Worm (Caenorhabditis elegans) whole organism, early embryonic: Measurements from ENCODE around the gene nurf-1.

ENCODE experiments used
- B0310.2 ChIP-seq: sonication (generic microtip); optimal IDR thresholded peaks from 2 replicates; lab custom pipeline; 2016; ENCODE audit warnings: mild to moderate bottlenecking, missing genetic modification characterization, missing compliant biosample characterization
- F13C5.2 ChIP-seq: sonication (generic microtip); optimal IDR thresholded peaks from 2 replicates; lab custom pipeline; 2017; ENCODE audit warnings: mild to moderate bottlenecking, missing genetic modification characterization, inconsistent platforms, missing compliant biosample characterization
- aly-1 ChIP-seq: sonication (generic microtip); optimal IDR thresholded peaks from 2 replicates; lab custom pipeline; 2016; ENCODE audit warnings: missing genetic modification characterization, missing compliant biosample characterization
- ama-1 ChIP-seq: fragments of 150-350 bp; optimal IDR thresholded peaks from 2 replicates; lab custom pipeline; 2014
- ceh-13 ChIP-seq: fragments of 200-800 bp; sonication (Bioruptor generic); optimal IDR thresholded peaks from 2 replicates; lab custom pipeline; 2018; ENCODE audit warnings: mild to moderate bottlenecking, missing genetic modification characterization, missing compliant biosample characterization
- ceh-36 ChIP-seq: sonication (generic microtip); optimal IDR thresholded peaks from 2 replicates; lab custom pipeline; 2016; ENCODE audit warnings: missing genetic modification characterization, inconsistent platforms, missing compliant biosample characterization
- ets-7 ChIP-seq: sonication (generic microtip); optimal IDR thresholded peaks from 2 replicates; lab custom pipeline; 2016; ENCODE audit warnings: missing genotype, missing genetic modification characterization, missing compliant biosample characterization
- flt-1 ChIP-seq: fragments of 200-800 bp; sonication (Bioruptor generic); IDR thresholded peaks from 2 replicates; pipeline ENCODE4 v1.3.6; 2022; ENCODE audit warnings: missing genetic modification characterization, missing compliant biosample characterization
- hmbx-1 ChIP-seq: sonication (generic microtip); optimal IDR thresholded peaks from 2 replicates; lab custom pipeline; 2016; ENCODE audit warnings: mild to moderate bottlenecking, missing genetic modification characterization, missing compliant biosample characterization
- hmg-4 ChIP-seq: fragments of 200-800 bp; sonication (Bioruptor generic); optimal IDR thresholded peaks from 2 replicates; lab custom pipeline; 2018; ENCODE audit warnings: mild to moderate bottlenecking, missing genetic modification characterization, missing compliant biosample characterization
- hnd-1 ChIP-seq: sonication (generic microtip); optimal IDR thresholded peaks from 2 replicates; lab custom pipeline; 2016; ENCODE audit warnings: missing genetic modification characterization, missing compliant biosample characterization
- pes-1 ChIP-seq: fragments of 200-800 bp; sonication (Bioruptor generic); IDR thresholded peaks from 2 replicates; pipeline ENCODE4 v1.3.6; 2022; ENCODE audit warnings: missing genetic modification reagents, missing genetic modification characterization, missing compliant biosample characterization
- scrt-1 ChIP-seq: fragments of 200-800 bp; sonication (Bioruptor generic); IDR thresholded peaks from 2 replicates; pipeline ENCODE4 v1.3.6; 2022; ENCODE audit warnings: missing genetic modification characterization, missing compliant biosample characterization
- sea-1 ChIP-seq: fragments of 200-800 bp; sonication (Bioruptor generic); conservative IDR thresholded peaks from 2 replicates; pipeline ENCODE4 v1.3.6; 2022; ENCODE audit warnings: missing genetic modification characterization, missing compliant biosample characterization
- tbx-11 ChIP-seq: fragments of 200-800 bp; sonication (Bioruptor generic); IDR thresholded peaks from 2 replicates; pipeline ENCODE4 v1.3.6; 2022; ENCODE audit warnings: missing genetic modification characterization, missing compliant biosample characterization
- tbx-37 ChIP-seq: fragments of 200-800 bp; sonication (Bioruptor generic); conservative IDR thresholded peaks from 2 replicates; pipeline ENCODE4 v1.3.6; 2022; ENCODE audit warnings: missing genetic modification reagents, missing genetic modification characterization, missing compliant biosample characterization
- tra-4 ChIP-seq: sonication (generic microtip); optimal IDR thresholded peaks from 2 replicates; lab custom pipeline; 2017; ENCODE audit warnings: missing genetic modification characterization, missing compliant biosample characterization

The nurf-1 gene

DNA sequence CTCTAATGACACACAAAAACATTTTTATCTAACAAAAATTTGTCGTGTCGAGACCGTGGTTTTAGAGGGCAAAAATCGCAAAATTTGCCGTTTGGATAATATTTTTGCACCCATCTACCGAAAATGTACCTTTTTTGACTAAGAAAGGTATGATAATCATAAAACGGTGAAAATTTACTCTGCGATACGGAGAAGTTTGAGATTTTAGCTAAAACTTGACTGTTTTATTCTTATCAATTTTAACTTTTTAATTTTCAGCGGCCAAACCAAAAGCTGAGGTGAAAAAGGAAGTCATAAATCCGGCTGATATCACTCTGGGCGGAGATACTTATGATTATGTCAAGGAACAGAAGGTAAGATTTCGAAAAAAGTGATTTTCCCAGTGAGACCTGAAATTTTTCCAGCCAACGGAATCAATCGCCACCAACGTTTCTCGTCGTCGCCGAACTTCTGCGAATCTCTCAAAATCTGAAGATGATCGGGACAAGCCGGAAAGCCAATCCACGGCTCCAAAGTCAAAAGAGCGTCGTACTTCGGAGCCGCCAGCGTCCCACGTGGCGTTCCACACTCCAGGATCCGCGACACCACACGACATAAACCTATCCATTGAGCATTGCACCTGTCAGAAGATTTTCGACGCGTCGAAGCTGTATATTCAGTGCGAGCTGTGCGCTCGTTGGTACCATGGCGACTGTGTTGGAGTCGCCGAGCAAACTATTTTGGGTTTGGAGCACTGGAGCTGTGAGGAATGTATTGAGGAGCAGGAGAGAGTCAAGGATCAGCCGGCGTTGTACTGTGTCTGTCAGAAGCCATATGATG is 15.8 kb downstream of the nurf-1 start:
- TF ChIP-seq scrt-1 (GFP tag; lab: Robert Waterston, UW) (no peak), sea-1 (GFP tag; lab: Robert Waterston, UW) (peak; percentile 36; the same call in 1 of the 2 replicates), ama-1 (lab: Kevin White, UChicago) (peak; percentile 83)

DNA sequence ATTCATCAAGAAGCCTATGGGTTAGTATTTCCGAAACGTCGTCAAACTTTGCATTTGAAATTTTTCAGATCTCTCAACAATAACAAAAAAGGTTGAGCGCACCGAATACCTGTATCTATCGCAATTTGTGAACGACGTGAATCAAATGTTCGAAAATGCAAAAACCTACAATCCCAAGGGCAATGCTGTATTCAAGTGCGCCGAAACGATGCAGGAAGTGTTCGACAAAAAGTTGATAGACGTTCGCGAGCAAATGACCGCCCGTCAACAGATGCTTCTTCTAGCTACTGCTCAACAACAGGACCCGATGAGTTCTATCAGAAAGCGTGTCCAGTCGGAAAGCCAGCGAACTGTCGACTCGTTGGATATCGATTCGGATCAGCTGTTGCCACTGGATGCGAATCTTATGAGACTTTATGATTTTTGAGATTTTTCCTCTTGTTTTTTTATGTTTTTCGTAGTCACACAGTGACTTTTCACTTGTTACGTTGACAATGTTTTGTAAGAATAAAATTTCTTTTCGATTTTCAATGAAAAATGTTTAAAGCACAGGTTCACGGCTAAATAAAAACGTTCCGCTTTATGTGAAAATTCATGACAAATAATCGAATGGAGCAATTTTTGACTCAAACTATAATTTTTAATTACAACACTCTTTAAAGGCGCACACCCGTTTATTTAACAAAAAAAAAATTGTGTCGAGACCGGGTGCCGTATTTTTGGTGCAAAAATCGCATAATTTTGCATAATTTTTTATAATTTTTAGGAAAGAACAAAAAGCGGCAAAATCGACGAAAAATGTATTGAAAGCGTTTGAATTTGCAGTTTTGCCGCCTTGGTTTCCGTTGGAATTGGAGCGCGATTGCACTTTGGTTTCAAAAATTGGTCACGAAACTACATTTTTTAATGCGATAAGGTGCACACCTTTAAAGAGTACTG is 17.1 kb downstream of the nurf-1 start:
- no peak for TF ChIP-seq tra-4
- no peak for TF ChIP-seq F13C5.2 (tag; lab: Kevin White, UChicago)
- peak; percentile 56 for TF ChIP-seq hnd-1
- no peak for TF ChIP-seq ceh-13 (GFP tag; lab: Kevin White, UChicago)
- no peak for TF ChIP-seq aly-1 (tag; lab: Kevin White, UChicago)
- TF ChIP-seq flt-1: peak; percentile 25; the same call in 1 of the 2 replicates
- TF ChIP-seq hmbx-1: no peak
- TF ChIP-seq pes-1 (GFP tag; lab: Robert Waterston, UW): peak; percentile 36; the same call in 1 of the 2 replicates
- TF ChIP-seq ceh-36 (tag; lab: Kevin White, UChicago): peak; percentile 9
- TF ChIP-seq ama-1 (lab: Kevin White, UChicago): peak; percentile 73
- TF ChIP-seq B0310.2 (tag; lab: Kevin White, UChicago): peak; percentile 36
- 0 out of 2 replicates have a peak, but pooled peaks have one; percentile 42 for TF ChIP-seq tbx-11 (GFP tag; lab: Robert Waterston, UW)
- no peak for TF ChIP-seq ets-7 (tag; lab: Kevin White, UChicago)
- no peak for TF ChIP-seq tbx-37 (GFP tag; lab: Robert Waterston, UW)
- TF ChIP-seq sea-1 (GFP tag; lab: Robert Waterston, UW): peak; percentile 84
- no peak for TF ChIP-seq hmg-4
- no peak for TF ChIP-seq scrt-1 (GFP tag; lab: Robert Waterston, UW)

DNA sequence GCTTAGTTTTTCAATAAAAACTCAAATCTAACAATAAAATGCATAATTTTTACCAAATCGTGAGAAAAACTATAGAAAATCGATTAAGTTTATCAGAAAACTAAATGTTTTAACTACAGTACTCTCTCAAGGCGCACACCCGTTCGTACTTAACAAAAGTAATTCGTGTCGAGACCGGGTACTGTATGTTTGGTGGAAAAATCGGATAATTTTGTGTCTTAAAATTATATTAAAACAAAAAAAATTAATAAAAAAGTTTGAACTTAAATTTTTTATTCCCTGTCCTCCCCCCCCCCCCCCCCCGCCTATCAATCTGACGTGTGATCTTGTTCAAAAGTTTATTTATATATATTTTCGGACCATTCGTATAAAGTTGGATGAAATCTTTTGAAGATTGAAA is 17.8 kb downstream of the nurf-1 start, which contains the start of gene F26H11.4:
F26H11.4 (plus strand) TSS at position 301 of the 400 bp plus-strand sequence.
- TF ChIP-seq ets-7 (tag; lab: Kevin White, UChicago) (no peak), tbx-11 (GFP tag; lab: Robert Waterston, UW) (no peak), scrt-1 (GFP tag; lab: Robert Waterston, UW) (no peak), pes-1 (GFP tag; lab: Robert Waterston, UW) (no peak), hnd-1 (no peak), ceh-36 (tag; lab: Kevin White, UChicago) (no peak), ama-1 (lab: Kevin White, UChicago) (no peak), hmg-4 (no peak), F13C5.2 (tag; lab: Kevin White, UChicago) (no peak), sea-1 (GFP tag; lab: Robert Waterston, UW) (no peak), tbx-37 (GFP tag; lab: Robert Waterston, UW) (no peak), hmbx-1 (no peak), aly-1 (tag; lab: Kevin White, UChicago) (no peak), B0310.2 (tag; lab: Kevin White, UChicago) (no peak), tra-4 (no peak), flt-1 (no peak)

DNA sequence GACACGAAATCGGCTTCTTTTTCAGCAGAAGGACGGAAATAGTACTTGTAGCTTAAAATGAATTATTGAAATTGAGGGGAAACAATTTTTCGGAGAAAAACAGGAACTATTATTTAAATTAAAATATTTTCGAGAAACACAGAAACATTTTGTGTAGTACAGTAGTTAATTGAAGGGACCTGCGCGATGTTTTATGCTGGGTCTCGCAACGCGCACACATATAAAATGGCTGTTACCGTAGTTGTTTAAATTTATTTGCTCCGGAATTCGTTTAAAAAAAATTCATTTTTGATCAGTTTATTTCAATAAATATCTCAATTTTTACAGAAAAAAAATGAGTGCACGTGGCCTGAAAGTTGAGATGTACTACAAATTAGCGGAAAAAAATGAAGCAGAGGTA is 20.3 kb downstream of the nurf-1 start, which contains the start of gene dsb-2:
dsb-2 (plus strand) TSS at position 328 of the 400 bp plus-strand sequence.
- TF ChIP-seq hmbx-1: no peak
- no peak for TF ChIP-seq aly-1 (tag; lab: Kevin White, UChicago)
- no peak for TF ChIP-seq ceh-13 (GFP tag; lab: Kevin White, UChicago)
- no peak for TF ChIP-seq scrt-1 (GFP tag; lab: Robert Waterston, UW)
- no peak for TF ChIP-seq tbx-37 (GFP tag; lab: Robert Waterston, UW)
- TF ChIP-seq hnd-1: no peak
- no peak for TF ChIP-seq ets-7 (tag; lab: Kevin White, UChicago)
- TF ChIP-seq F13C5.2 (tag; lab: Kevin White, UChicago): no peak
- TF ChIP-seq tbx-11 (GFP tag; lab: Robert Waterston, UW): no peak
- no peak for TF ChIP-seq pes-1 (GFP tag; lab: Robert Waterston, UW)
- no peak for TF ChIP-seq flt-1
- TF ChIP-seq ama-1 (lab: Kevin White, UChicago): no peak
- TF ChIP-seq hmg-4: no peak
- TF ChIP-seq tra-4: no peak
- no peak for TF ChIP-seq ceh-36 (tag; lab: Kevin White, UChicago)

DNA sequence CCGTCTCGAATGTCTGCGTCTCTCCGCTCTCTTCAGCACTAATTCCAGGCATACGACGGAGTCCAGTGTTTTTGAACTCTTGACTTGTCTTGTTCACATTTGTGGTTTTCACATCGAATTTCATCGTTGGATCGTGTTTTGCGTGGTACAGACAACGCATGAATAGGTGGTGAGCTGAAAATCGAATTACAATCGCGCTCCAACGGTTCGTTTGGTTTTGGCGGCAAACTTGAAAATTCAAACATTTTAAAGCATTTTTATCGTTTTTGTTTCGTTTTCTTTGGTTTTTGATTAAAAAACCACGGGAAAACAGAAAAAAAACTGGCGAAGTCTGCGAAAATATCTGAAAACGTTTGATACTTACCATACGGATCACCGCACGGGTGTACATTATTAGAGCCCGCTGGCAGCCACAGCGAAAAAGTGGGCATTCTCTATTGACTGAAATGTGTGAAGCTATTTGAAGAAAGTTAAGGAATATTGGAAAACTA is 22.6 kb downstream of the nurf-1 start, which contains the start of gene exl-1:
exl-1 (minus strand) TSS at position 441 of the 491 bp plus-strand sequence.
- no peak for TF ChIP-seq hmg-4
- no peak for TF ChIP-seq hnd-1
- no peak for TF ChIP-seq tbx-37 (GFP tag; lab: Robert Waterston, UW)
- TF ChIP-seq tbx-11 (GFP tag; lab: Robert Waterston, UW): no peak
- TF ChIP-seq B0310.2 (tag; lab: Kevin White, UChicago): no peak
- no peak for TF ChIP-seq F13C5.2 (tag; lab: Kevin White, UChicago)
- TF ChIP-seq tra-4: no peak
- TF ChIP-seq ama-1 (lab: Kevin White, UChicago): no peak
- TF ChIP-seq flt-1: no peak
- TF ChIP-seq sea-1 (GFP tag; lab: Robert Waterston, UW): no peak
- no peak for TF ChIP-seq hmbx-1
- TF ChIP-seq scrt-1 (GFP tag; lab: Robert Waterston, UW): no peak
- no peak for TF ChIP-seq pes-1 (GFP tag; lab: Robert Waterston, UW)
- no peak for TF ChIP-seq ceh-13 (GFP tag; lab: Kevin White, UChicago)
- no peak for TF ChIP-seq aly-1 (tag; lab: Kevin White, UChicago)
- no peak for TF ChIP-seq ets-7 (tag; lab: Kevin White, UChicago)
- TF ChIP-seq ceh-36 (tag; lab: Kevin White, UChicago): no peak

DNA sequence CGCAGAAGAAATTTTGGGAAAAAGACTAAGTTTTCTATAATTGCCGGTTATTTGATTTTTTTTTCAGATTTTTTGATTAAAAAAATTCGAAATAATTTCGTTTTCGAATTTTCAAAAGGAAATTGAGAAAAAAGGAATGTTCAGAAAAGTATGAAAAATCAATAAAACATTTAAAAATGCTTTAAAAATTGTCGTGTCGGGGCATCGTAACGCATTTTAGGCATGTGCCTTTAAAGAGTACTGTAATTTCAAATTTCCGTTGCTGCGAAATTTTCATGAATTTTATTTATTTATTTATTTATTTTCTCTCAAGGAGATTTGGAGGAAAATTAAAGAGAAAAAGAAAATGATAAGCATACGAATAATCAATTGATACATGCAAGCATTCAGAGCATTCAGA is 23.2 kb downstream of the nurf-1 start:
- no peak for TF ChIP-seq scrt-1 (GFP tag; lab: Robert Waterston, UW)
- TF ChIP-seq tbx-11 (GFP tag; lab: Robert Waterston, UW): no peak
- TF ChIP-seq ceh-13 (GFP tag; lab: Kevin White, UChicago): no peak
- TF ChIP-seq tbx-37 (GFP tag; lab: Robert Waterston, UW): no peak
- no peak for TF ChIP-seq aly-1 (tag; lab: Kevin White, UChicago)
- no peak for TF ChIP-seq pes-1 (GFP tag; lab: Robert Waterston, UW)
- no peak for TF ChIP-seq F13C5.2 (tag; lab: Kevin White, UChicago)
